Worm (Caenorhabditis elegans) whole organism, L4/young adult: Measurements from ENCODE around the gene lir-2.

Source experiments
- W03F9.2 ChIP-seq: fragments of 150-350 bp; optimal IDR thresholded peaks from 2 replicates; lab custom pipeline; 2014; ENCODE audit warnings: missing biosample characterization, missing genetic modification characterization
- him-1 ChIP-seq: sonication (generic microtip); optimal IDR thresholded peaks from 2 replicates; lab custom pipeline; 2016; ENCODE audit warnings: missing genotype, missing genetic modification reagents, missing genetic modification characterization, missing compliant biosample characterization

ce11 chrII:7630052-7630451 is 37.0 kb upstream of the lir-2 start:
- no peak for TF ChIP-seq him-1 (tag; lab: Kevin White, UChicago)
- no peak for TF ChIP-seq W03F9.2 (tag; lab: Kevin White, UChicago)
